Worm (Caenorhabditis elegans): ENCODE results near the gene Y102F5A.1.

ce11 chrX:11737053-11737452 is 47.1 kb downstream of the Y102F5A.1 start, which contains the start of gene D1053.3:
- no peak for TF ChIP-seq zag-1 (tag; optimal IDR thresholded peaks at IDR 0.05)
- no peak for TF ChIP-seq mdl-1 (tag; optimal IDR thresholded peaks at IDR 0.05)
- no peak for TF ChIP-seq peb-1 (tag; optimal IDR thresholded peaks at IDR 0.05)
- no peak for TF ChIP-seq ztf-11 (tag; optimal IDR thresholded peaks at IDR 0.05)
- TF ChIP-seq lin-13 (GFP tag; optimal IDR thresholded peaks at IDR 0.05), result no peak
- TF ChIP-seq ZK546.5 (tag; optimal IDR thresholded peaks at IDR 0.05), result no peak
- no peak for TF ChIP-seq aly-2 (tag; optimal IDR thresholded peaks at IDR 0.05)
- TF ChIP-seq egl-27 (tag; optimal IDR thresholded peaks at IDR 0.05), result no peak
- no peak for TF ChIP-seq nhr-237 (tag; optimal IDR thresholded peaks at IDR 0.05)
- no peak for TF ChIP-seq ama-1 (optimal IDR thresholded peaks at IDR 0.05)
- TF ChIP-seq F13H6.1 (tag; optimal IDR thresholded peaks at IDR 0.05), result no peak
- no peak for TF ChIP-seq ceh-16 (tag; optimal IDR thresholded peaks at IDR 0.05)
- no peak for TF ChIP-seq lin-39 (tag; optimal IDR thresholded peaks at IDR 0.05)
- no peak for TF ChIP-seq fos-1 (tag; optimal IDR thresholded peaks at IDR 0.05)

Data from whole organism, L2 larva.